Worm (Caenorhabditis elegans): ENCODE results near the gene cest-1.2.

DNA sequence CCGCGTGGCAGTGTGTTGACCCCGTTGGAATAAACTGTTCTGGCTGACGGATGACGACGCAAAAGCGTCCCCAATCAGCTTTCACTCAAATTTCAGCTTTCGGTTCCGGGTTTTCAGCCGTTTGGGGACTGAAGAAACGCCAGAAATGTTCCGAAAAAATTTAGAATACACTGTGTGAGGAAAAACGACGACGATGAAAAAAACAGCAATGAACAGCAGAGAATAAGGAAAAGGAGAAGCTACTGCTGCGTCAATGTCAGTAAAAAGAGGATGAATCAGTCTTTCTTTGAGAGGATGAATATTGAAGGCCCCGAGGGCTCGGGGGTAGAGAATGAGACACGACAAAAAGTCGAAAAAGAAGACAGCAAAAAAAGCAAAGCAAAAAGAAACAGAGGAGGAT is 31.8 kb downstream of the cest-1.2 start:
- no peak for TF ChIP-seq ztf-23 (GFP tag; IDR thresholded peaks at IDR 0.05)
- no peak for TF ChIP-seq flt-1 (GFP tag; IDR thresholded peaks at IDR 0.05)
- TF ChIP-seq ztf-29 (GFP tag; IDR thresholded peaks at IDR 0.05), result no peak
- TF ChIP-seq cog-1 (tag; optimal IDR thresholded peaks at IDR 0.05), result no peak
- no peak for TF ChIP-seq T22C8.4 (GFP tag; IDR thresholded peaks at IDR 0.05)
- no peak for TF ChIP-seq ref-1 (GFP tag; conservative IDR thresholded peaks at IDR 0.05)
- TF ChIP-seq tab-1 (GFP tag; IDR thresholded peaks at IDR 0.05), result no peak
